Worm (Caenorhabditis elegans) whole organism, young adult: ENCODE data around the gene R193.2.

Source experiments
- him-1 ChIP-seq: sonication (generic microtip); optimal IDR thresholded peaks from 2 replicates; lab custom pipeline; 2016; ENCODE audit warnings: missing genotype, missing genetic modification reagents, missing genetic modification characterization, missing compliant biosample characterization
- rec-8 ChIP-seq, 2 experiments: sonication (generic microtip); optimal IDR thresholded peaks; 2 replicates each; lab custom pipeline; 2016; ENCODE audit warnings: mild to moderate bottlenecking in 2 of 2, missing genetic modification characterization in 2 of 2, missing genetic modification reagents in 2 of 2, missing genotype in 2 of 2, missing biosample characterization in 1 of 2, missing compliant biosample characterization in 1 of 2, moderate library complexity in 1 of 2

ce11 chrX:1147394-1147793 lies 991 bp downstream of the R193.2 start:
- TF ChIP-seq rec-8 (tag; optimal IDR thresholded peaks at IDR 0.05; lab: Kevin White, UChicago) = no peak
- no peak for TF ChIP-seq him-1 (tag; lab: Kevin White, UChicago)
